Worm (Caenorhabditis elegans): Measurements from ENCODE around the gene cyn-2.

cyn-2 gene

DNA sequence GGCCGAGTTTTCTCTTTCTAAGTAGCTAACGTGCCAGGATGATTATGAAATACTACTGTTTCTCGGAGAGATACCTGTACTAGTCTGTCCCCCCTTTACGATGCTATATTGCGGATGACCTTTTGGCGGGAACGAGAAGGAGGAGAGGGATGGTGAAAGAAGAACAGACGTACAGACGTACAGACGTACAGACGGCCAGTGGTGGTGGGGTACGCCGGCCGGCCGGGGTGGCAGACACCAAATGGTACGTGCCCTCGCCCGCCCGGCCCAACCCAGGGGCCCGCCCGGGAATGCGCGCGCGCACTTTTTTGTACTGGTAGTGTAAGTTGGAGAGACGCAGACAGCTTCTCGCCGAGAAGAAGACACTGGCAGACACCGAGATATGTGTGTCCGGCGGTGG is 28.6 kb downstream of the cyn-2 start (continued):
- TF ChIP-seq hif-1 (tag; optimal IDR thresholded peaks at IDR 0.05) = peak in 1 of 2 experiments; percentile 54
- TF ChIP-seq lin-29 (GFP tag; IDR thresholded peaks at IDR 0.05) = peak; percentile 51; the same call in 1 of the 2 replicates
- TF ChIP-seq spr-1 (tag; optimal IDR thresholded peaks at IDR 0.05) = peak; percentile 25
- TF ChIP-seq lin-15B (tag; optimal IDR thresholded peaks at IDR 0.05) = no peak
- TF ChIP-seq lim-7 (GFP tag; IDR thresholded peaks at IDR 0.05) = peak; percentile 63; the same call in 1 of the 2 replicates
- TF ChIP-seq dmd-9 (GFP tag; IDR thresholded peaks at IDR 0.05) = no peak
- peak; percentile 17 for TF ChIP-seq sdz-12 (GFP tag; optimal IDR thresholded peaks at IDR 0.05)

- TF ChIP-seq lin-39 (tag; optimal IDR thresholded peaks at IDR 0.05) (no peak), php-3 (GFP tag; IDR thresholded peaks at IDR 0.05) (0 out of 2 replicates have a peak, but pooled peaks have one; percentile 7), aha-1 (tag) (peak; percentile 91), T20F7.1 (GFP tag; optimal IDR thresholded peaks at IDR 0.05) (peak; percentile 5)
These were observed 29.5 kb downstream of the cyn-2 start for ce11 chrIII:13721944-13722343.

- TF ChIP-seq tag-97 (GFP tag; IDR thresholded peaks at IDR 0.05) (0 out of 2 replicates have a peak, but pooled peaks have one; percentile 36), unc-62 (GFP tag; optimal IDR thresholded peaks at IDR 0.05 in 1 of 2) (peak in 1 of 2 experiments; percentile 54), unc-62 (tag; optimal IDR thresholded peaks at IDR 0.05) (no peak), snpc-1.2 (GFP tag; IDR thresholded peaks at IDR 0.05) (no peak), madf-5 (GFP tag; IDR thresholded peaks at IDR 0.05) (no peak), ZK337.2 (GFP tag; IDR thresholded peaks at IDR 0.05) (0 out of 2 replicates have a peak, but pooled peaks have one; percentile 4), lir-3 (tag; optimal IDR thresholded peaks at IDR 0.05) (no peak), nhr-42 (GFP tag; IDR thresholded peaks at IDR 0.05) (peak; percentile 42; the same call in 1 of the 2 replicates), aha-1 (tag) (peak; percentile 36), set-16 (GFP tag; IDR thresholded peaks at IDR 0.05) (peak; percentile 18; the same call in 1 of the 2 replicates), egl-43 (GFP tag; IDR thresholded peaks at IDR 0.05) (0 out of 2 replicates have a peak, but pooled peaks have one; percentile 51), hlh-30 (tag; optimal IDR thresholded peaks at IDR 0.05; ENCODE audit: insufficient read depth) (peak; percentile 18), hlh-11 (tag; optimal IDR thresholded peaks at IDR 0.05) (no peak), nhr-76 (tag; optimal IDR thresholded peaks at IDR 0.05) (no peak), sdz-12 (GFP tag; optimal IDR thresholded peaks at IDR 0.05) (peak; percentile 37)
These were observed 30.1 kb downstream of the cyn-2 start for ce11 chrIII:13722387-13723122.

DNA sequence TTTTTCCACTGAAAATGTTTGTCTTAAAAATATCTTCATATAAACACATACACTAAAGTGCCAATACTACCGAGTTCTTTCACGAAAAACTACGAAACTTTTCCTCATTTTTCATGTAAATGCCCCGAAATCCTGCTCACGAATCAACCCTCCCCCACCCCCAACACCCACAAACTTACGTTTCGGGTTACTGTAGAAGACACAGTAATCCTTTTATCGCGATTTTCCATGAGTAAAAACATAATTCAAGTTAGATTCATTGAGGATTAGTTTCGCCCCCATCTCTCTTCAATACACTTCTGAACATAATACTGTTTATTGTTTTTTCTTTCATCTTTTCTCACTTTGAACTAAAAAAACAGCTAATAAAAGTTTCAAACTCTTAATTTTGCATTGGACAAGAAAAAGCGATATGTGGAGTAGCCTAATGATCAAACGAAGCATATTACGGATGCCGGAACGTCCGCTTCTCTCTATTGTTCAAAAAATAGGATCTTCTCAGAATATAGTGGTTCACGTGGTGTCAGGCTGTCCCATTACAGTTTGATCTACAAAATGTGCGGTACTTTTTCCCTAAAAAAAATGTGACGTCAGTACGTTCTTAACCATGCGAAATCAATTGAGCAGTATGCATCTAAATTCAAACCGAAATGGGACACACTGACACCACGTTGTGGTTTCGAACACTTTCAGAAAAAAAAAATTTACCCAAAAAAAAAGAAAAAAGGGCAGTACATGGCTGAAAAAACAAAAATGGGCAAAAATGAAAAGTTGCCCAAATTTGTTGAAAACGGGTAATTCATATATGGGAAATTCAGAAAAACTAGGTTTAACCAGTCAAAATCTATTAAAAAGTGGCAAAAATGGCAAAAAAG is 31.8 kb downstream of the cyn-2 start:
- TF ChIP-seq unc-62 (GFP tag; optimal IDR thresholded peaks at IDR 0.05 in 1 of 2) (peak in 1 of 2 experiments; percentile 38), unc-62 (tag; optimal IDR thresholded peaks at IDR 0.05) (no peak), aha-1 (tag) (peak; percentile 16), zip-11 (GFP tag; IDR thresholded peaks at IDR 0.05) (no peak), ama-1 (optimal IDR thresholded peaks at IDR 0.05) (peak; percentile 33), duxl-1 (tag; optimal IDR thresholded peaks at IDR 0.05; ENCODE audit: poor library complexity) (peak; percentile 50), nhr-41 (GFP tag; IDR thresholded peaks at IDR 0.05) (peak; percentile 17; the same call in 1 of the 2 replicates), gei-8 (GFP tag; optimal IDR thresholded peaks at IDR 0.05) (peak; percentile 49), hlh-30 (tag; optimal IDR thresholded peaks at IDR 0.05; ENCODE audit: insufficient read depth) (peak; percentile 14), snpc-1.2 (GFP tag; IDR thresholded peaks at IDR 0.05) (peak; percentile 22; the same call in 1 of the 2 replicates), nhr-102 (tag; optimal IDR thresholded peaks at IDR 0.05) (no peak), ceh-82 (tag; optimal IDR thresholded peaks at IDR 0.05) (no peak)
